Fruit fly (Drosophila melanogaster) whole organism, adult: Measurements from ENCODE around the gene ssp.

Experiments used
- CG11617 ChIP-seq: fragments of 200-800 bp; sonication (Bioruptor generic); optimal IDR thresholded peaks from 2 replicates; lab custom pipeline; 2017; ENCODE audit warnings: mild to moderate bottlenecking, missing biosample characterization, missing genetic modification reagents, missing genetic modification characterization
- Clk ChIP-seq: fragments of 200-800 bp; sonication (Bioruptor generic); optimal IDR thresholded peaks from 2 replicates; lab custom pipeline; 2017; ENCODE audit warnings: missing biosample characterization, missing genetic modification characterization
- Crg-1 ChIP-seq: fragments of 200-800 bp; sonication (Bioruptor generic); optimal IDR thresholded peaks from 2 replicates; lab custom pipeline; 2016; ENCODE audit warnings: missing biosample characterization, missing genetic modification characterization
- Hr96 ChIP-seq: fragments of 200-800 bp; sonication (Bioruptor generic); optimal IDR thresholded peaks from 2 replicates; lab custom pipeline; 2016; ENCODE audit warnings: missing biosample characterization, missing genetic modification characterization
- bab1 ChIP-seq: fragments of 200-800 bp; sonication (Bioruptor generic); optimal IDR thresholded peaks from 3 replicates; lab custom pipeline; 2019; ENCODE audit warnings: missing biosample characterization, mild to moderate bottlenecking, missing genetic modification characterization, moderate library complexity
- cic ChIP-seq: fragments of 200-800 bp; sonication (Bioruptor generic); optimal IDR thresholded peaks from 2 replicates; lab custom pipeline; 2017; ENCODE audit warnings: missing biosample characterization, mild to moderate bottlenecking, missing genetic modification characterization, moderate library complexity
- kay ChIP-seq: fragments of 200-800 bp; sonication (Bioruptor generic); peaks from one replicate; lab custom pipeline; 2016; ENCODE audit warnings: missing biosample characterization, missing genetic modification characterization, borderline replicate concordance

dm6 chr3L:12084969-12085690 lies 32.9 kb upstream of the ssp start:
- TF ChIP-seq bab1 (GFP tag; lab: Kevin White, UChicago) (no peak), Clk (GFP tag; lab: Kevin White, UChicago) (no peak), cic (no peak), Hr96 (GFP tag; lab: Kevin White, UChicago) (no peak), Crg-1 (no peak), CG11617 (GFP tag; lab: Kevin White, UChicago) (no peak), kay (GFP tag; lab: Kevin White, UChicago) (no peak)
